Worm (Caenorhabditis elegans): Measurements from ENCODE around the gene shl-1.
A peak's percentile ranks its signal among the peaks of the same experiment; 100 is the strongest.

shl-1 gene

ce11 chrIV:6336748-6337147 is 47.1 kb downstream of the shl-1 start (continued):
- peak; percentile 61 for TF ChIP-seq fkh-4 (tag; optimal IDR thresholded peaks at IDR 0.05; ENCODE audit: borderline replicate concordance)
- TF ChIP-seq hlh-17 (GFP tag; optimal IDR thresholded peaks at IDR 0.05; ENCODE audit: borderline replicate concordance), result no peak
- TF ChIP-seq tlp-1 (tag; optimal IDR thresholded peaks at IDR 0.05), result no peak
- no peak for TF ChIP-seq ceh-63 (GFP tag; optimal IDR thresholded peaks at IDR 0.05)
- peak; percentile 100 for TF ChIP-seq nhr-85 (tag)
- peak in 1 of 2 experiments; percentile 95 for TF ChIP-seq ztf-11 (tag; optimal IDR thresholded peaks at IDR 0.05)
- TF ChIP-seq unc-98 (GFP tag; IDR thresholded peaks at IDR 0.05), result peak; percentile 64; the same call in 1 of the 2 replicates
- TF ChIP-seq fkh-8 (tag; optimal IDR thresholded peaks at IDR 0.05), result peak; percentile 96
- peak; percentile 85 for TF ChIP-seq dsc-1 (tag; optimal IDR thresholded peaks at IDR 0.05)
- TF ChIP-seq blmp-1 (tag; optimal IDR thresholded peaks at IDR 0.05), result peak; percentile 99
- peak; percentile 54 for TF ChIP-seq fkh-10 (GFP tag; optimal IDR thresholded peaks at IDR 0.05)
- TF ChIP-seq ceh-8 (GFP tag; optimal IDR thresholded peaks at IDR 0.05), result peak; percentile 82
- peak; percentile 87 for TF ChIP-seq sox-4 (tag; optimal IDR thresholded peaks at IDR 0.05)
- peak; percentile 74 for TF ChIP-seq hpl-2 (GFP tag; optimal IDR thresholded peaks at IDR 0.05)
- TF ChIP-seq sup-37 (GFP tag; optimal IDR thresholded peaks at IDR 0.05), result peak; percentile 90
- TF ChIP-seq C34B4.2 (tag; optimal IDR thresholded peaks at IDR 0.05), result peak; percentile 15
- TF ChIP-seq pag-3 (tag; optimal IDR thresholded peaks at IDR 0.05; ENCODE audit: borderline replicate concordance, insufficient read depth), result no peak
- TF ChIP-seq ceh-88 (GFP tag; IDR thresholded peaks at IDR 0.05), result peak; percentile 85
- TF ChIP-seq nhr-90 (tag; optimal IDR thresholded peaks at IDR 0.05; ENCODE audit: poor library complexity), result peak; percentile 97
- TF ChIP-seq alr-1 (tag; optimal IDR thresholded peaks at IDR 0.05; ENCODE audit: borderline replicate concordance), result no peak
- peak; percentile 84 for TF ChIP-seq vab-15 (tag; optimal IDR thresholded peaks at IDR 0.05)
- TF ChIP-seq snu-23 (GFP tag; optimal IDR thresholded peaks at IDR 0.05), result peak; percentile 97
- TF ChIP-seq unc-86 (tag; optimal IDR thresholded peaks at IDR 0.05), result peak; percentile 92
- peak; percentile 98 for TF ChIP-seq ztf-4 (tag; optimal IDR thresholded peaks at IDR 0.05)
- no peak for TF ChIP-seq hlh-4 (tag; optimal IDR thresholded peaks at IDR 0.05)
- TF ChIP-seq mep-1 (tag; optimal IDR thresholded peaks at IDR 0.05), result peak; percentile 99
- TF ChIP-seq dpl-1 (GFP tag; optimal IDR thresholded peaks at IDR 0.05), result peak; percentile 74 to 80 (median 76)
- no peak for TF ChIP-seq nhr-76 (tag; optimal IDR thresholded peaks at IDR 0.05)
- TF ChIP-seq lsy-2 (tag; optimal IDR thresholded peaks at IDR 0.05), result peak; percentile 91 to 92
- TF ChIP-seq lin-14 (GFP tag; optimal IDR thresholded peaks at IDR 0.05), result peak; percentile 99
- TF ChIP-seq elt-3 (tag; optimal IDR thresholded peaks at IDR 0.05), result peak in 3 of 6 experiments; percentile 49 to 97 (median 92)
- peak; percentile 94 for TF ChIP-seq lin-39 (tag; optimal IDR thresholded peaks at IDR 0.05)
- TF ChIP-seq irx-1 (tag; optimal IDR thresholded peaks at IDR 0.05), result peak; percentile 94
- TF ChIP-seq zip-4 (GFP tag; optimal IDR thresholded peaks at IDR 0.05), result peak; percentile 68
- TF ChIP-seq lin-13 (GFP tag; optimal IDR thresholded peaks at IDR 0.05), result peak; percentile 87

DNA sequence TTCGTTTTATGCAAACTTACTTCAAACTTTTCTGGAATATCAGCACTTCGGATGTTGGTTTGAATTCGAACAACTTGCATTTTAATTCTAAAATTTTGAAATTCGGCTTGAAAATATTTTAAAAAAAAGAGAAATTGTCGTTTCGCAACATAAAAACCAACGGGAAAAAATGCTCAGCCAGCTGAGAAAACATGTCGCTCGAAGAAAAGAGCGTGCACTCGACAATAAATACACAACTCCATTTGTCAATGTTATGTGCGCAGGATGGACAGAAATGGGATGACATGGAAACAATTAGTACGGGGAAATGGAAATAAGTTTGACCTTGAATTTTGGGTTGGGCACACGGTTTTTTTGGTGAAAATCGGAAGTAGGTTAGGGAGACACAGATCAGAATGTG is 48.0 kb downstream of the shl-1 start, which contains the start of gene mif-4:
mif-4 (minus strand) TSS at position 87 of the 400 bp plus-strand sequence.
- TF ChIP-seq lin-14 (GFP tag; optimal IDR thresholded peaks at IDR 0.05) (peak; percentile 56), mep-1 (tag; optimal IDR thresholded peaks at IDR 0.05) (peak; percentile 14), nhr-76 (tag; optimal IDR thresholded peaks at IDR 0.05) (no peak), mdl-1 (tag; optimal IDR thresholded peaks at IDR 0.05) (peak in 1 of 2 experiments; percentile 9), blmp-1 (tag; optimal IDR thresholded peaks at IDR 0.05) (peak; percentile 31)

DNA sequence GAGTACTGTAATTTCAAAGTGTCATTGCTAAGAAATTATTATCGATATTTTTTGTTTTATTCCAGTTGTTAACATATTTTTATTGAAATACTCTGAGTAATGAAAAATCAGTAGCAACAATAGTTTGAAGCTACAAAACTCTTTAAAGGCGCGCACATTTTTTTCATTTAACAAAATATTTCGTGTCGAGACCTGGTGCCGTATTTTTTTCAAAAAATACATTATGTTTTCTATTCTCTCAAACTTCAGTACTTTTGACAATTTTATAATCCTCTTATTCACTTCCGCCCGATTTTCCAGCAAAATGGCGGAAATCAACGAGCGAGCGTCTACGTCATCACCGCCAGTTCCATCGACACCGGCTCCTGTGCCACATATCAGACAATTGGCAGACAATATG is 50.0 kb downstream of the shl-1 start, which contains the start of gene blos-2:
blos-2 (plus strand) TSS at position 301 of the 400 bp plus-strand sequence.
- TF ChIP-seq hlh-17 (GFP tag; optimal IDR thresholded peaks at IDR 0.05; ENCODE audit: borderline replicate concordance) (no peak), rnt-1 (tag; optimal IDR thresholded peaks at IDR 0.05) (no peak), fkh-4 (tag; optimal IDR thresholded peaks at IDR 0.05; ENCODE audit: borderline replicate concordance) (no peak), dpl-1 (GFP tag; optimal IDR thresholded peaks at IDR 0.05) (no peak), blmp-1 (tag; optimal IDR thresholded peaks at IDR 0.05) (no peak), nhr-19 (GFP tag; conservative IDR thresholded peaks at IDR 0.05) (0 out of 2 replicates have a peak, but pooled peaks have one; percentile 5), dsc-1 (tag; optimal IDR thresholded peaks at IDR 0.05) (no peak), unc-130 (tag; optimal IDR thresholded peaks at IDR 0.05) (no peak)

Measured in whole organism, L1 larva.